Fruit fly (Drosophila melanogaster): ENCODE measurements around the gene CG4884.
A peak's percentile ranks its signal among the peaks of the same experiment; 100 is the strongest.

The CG4884 gene

dm6 chr3R:27948421-27948906 lies 10.6 kb downstream of the CG4884 start, which contains the start of gene Gp93 (continued):
- TF ChIP-seq zen2 (GFP tag; IDR thresholded peaks at IDR 0.05; ENCODE audit: partially characterized antibody): no peak
- TF ChIP-seq CG4404 (GFP tag; IDR thresholded peaks at IDR 0.05): peak; percentile 47
- TF ChIP-seq CG9727 (GFP tag; optimal IDR thresholded peaks at IDR 0.05): peak; percentile 52
- no peak for TF ChIP-seq fd102C (GFP tag; optimal IDR thresholded peaks at IDR 0.05)
- TF ChIP-seq unpg (GFP tag; optimal IDR thresholded peaks at IDR 0.05): peak; percentile 59
- no peak for TF ChIP-seq CG12104 (GFP tag; optimal IDR thresholded peaks at IDR 0.05)
- TF ChIP-seq pfk (GFP tag; optimal IDR thresholded peaks at IDR 0.05): peak; percentile 26
- TF ChIP-seq Ravus (GFP tag; IDR thresholded peaks at IDR 0.05): no peak
- TF ChIP-seq Deaf1 (tag; optimal IDR thresholded peaks at IDR 0.05): no peak
- TF ChIP-seq row (GFP tag; IDR thresholded peaks at IDR 0.05): peak; percentile 79
- TF ChIP-seq chinmo (GFP tag; IDR thresholded peaks at IDR 0.05; ENCODE audit: partially characterized antibody): peak; percentile 60; the same call in 1 of the 4 replicates
- peak; percentile 25 for TF ChIP-seq Dip3 (GFP tag; optimal IDR thresholded peaks at IDR 0.05)
- TF ChIP-seq CG16779 (GFP tag; IDR thresholded peaks at IDR 0.05): no peak
- TF ChIP-seq kay (GFP tag; optimal IDR thresholded peaks at IDR 0.05): no peak
- TF ChIP-seq CG6654 (GFP tag; optimal IDR thresholded peaks at IDR 0.05): no peak
- peak; percentile 74 for TF ChIP-seq CG32772 (GFP tag; IDR thresholded peaks at IDR 0.05)
- TF ChIP-seq Chrac-16 (GFP tag; optimal IDR thresholded peaks at IDR 0.05): peak; percentile 58
- TF ChIP-seq CG3065 (GFP tag; optimal IDR thresholded peaks at IDR 0.05): no peak
- TF ChIP-seq sc (optimal IDR thresholded peaks at IDR 0.05): no peak
- TF ChIP-seq sc (GFP tag; optimal IDR thresholded peaks at IDR 0.05): no peak
- TF ChIP-seq CG9437 (GFP tag; optimal IDR thresholded peaks at IDR 0.05): peak; percentile 31
- TF ChIP-seq CG13894 (tag; optimal IDR thresholded peaks at IDR 0.05): no peak
- no peak for TF ChIP-seq gcm2 (GFP tag; optimal IDR thresholded peaks at IDR 0.05)
- peak; percentile 68 for TF ChIP-seq ara (GFP tag; IDR thresholded peaks at IDR 0.05)
- peak; percentile 31 for TF ChIP-seq twi (tag; optimal IDR thresholded peaks at IDR 0.05)
- no peak for TF ChIP-seq sim (GFP tag; IDR thresholded peaks at IDR 0.05)
- no peak for TF ChIP-seq vnd (GFP tag; IDR thresholded peaks at IDR 0.05; ENCODE audit: partially characterized antibody)
- TF ChIP-seq CG10267 (tag; optimal IDR thresholded peaks at IDR 0.05): peak; percentile 44
- TF ChIP-seq klu (GFP tag; IDR thresholded peaks at IDR 0.05): peak; percentile 19; the same call in 1 of the 2 replicates
- TF ChIP-seq Oli (tag; optimal IDR thresholded peaks at IDR 0.05): peak; percentile 62
- no peak for TF ChIP-seq gro (GFP tag; optimal IDR thresholded peaks at IDR 0.05)
- TF ChIP-seq Pdp1 (GFP tag; optimal IDR thresholded peaks at IDR 0.05): peak in 1 of 2 experiments; percentile 34
- peak; percentile 36 for TF ChIP-seq CG15696 (tag; optimal IDR thresholded peaks at IDR 0.05)
- TF ChIP-seq CG6254 (GFP tag; optimal IDR thresholded peaks at IDR 0.05): no peak
- TF ChIP-seq GATAe (GFP tag; conservative IDR thresholded peaks at IDR 0.05): no peak
- peak; percentile 65 for TF ChIP-seq Ssrp (tag; optimal IDR thresholded peaks at IDR 0.05)
- peak; percentile 46; the same call in 1 of the 3 replicates for TF ChIP-seq ken (GFP tag; IDR thresholded peaks at IDR 0.05)
- no peak for TF ChIP-seq ham (GFP tag; IDR thresholded peaks at IDR 0.05)
- TF ChIP-seq dati (GFP tag; IDR thresholded peaks at IDR 0.05): no peak
- TF ChIP-seq MBD-R2 (GFP tag; IDR thresholded peaks at IDR 0.05): peak; percentile 48
- peak; percentile 35; the same call in 2 of the 4 replicates for TF ChIP-seq Gug (GFP tag; IDR thresholded peaks at IDR 0.05)
- TF ChIP-seq D19A (tag; optimal IDR thresholded peaks at IDR 0.05): no peak
- TF ChIP-seq sna (GFP tag; IDR thresholded peaks at IDR 0.05; ENCODE audit: partially characterized antibody): no peak
- no peak for TF ChIP-seq kah (GFP tag; optimal IDR thresholded peaks at IDR 0.05)
- no peak for TF ChIP-seq mld (GFP tag; IDR thresholded peaks at IDR 0.05; ENCODE audit: partially characterized antibody)
- peak; percentile 69 for TF ChIP-seq CG2678 (tag; optimal IDR thresholded peaks at IDR 0.05)
- TF ChIP-seq CG30431 (GFP tag; optimal IDR thresholded peaks at IDR 0.05): peak; percentile 29
- peak; percentile 54 for TF ChIP-seq mam (GFP tag; optimal IDR thresholded peaks at IDR 0.05)
- peak; percentile 55; the same call in 2 of the 3 replicates for TF ChIP-seq Aef1 (GFP tag; IDR thresholded peaks at IDR 0.05)
- TF ChIP-seq crol (GFP tag; IDR thresholded peaks at IDR 0.05): no peak
- TF ChIP-seq CG14965 (GFP tag; optimal IDR thresholded peaks at IDR 0.05; ENCODE audit: borderline replicate concordance): no peak
